Worm (Caenorhabditis elegans): Measurements from ENCODE around the gene lin-14.

lin-14 gene

ce11 chrX:11484027-11484426 lies 18.7 kb downstream of the lin-14 start:
- TF ChIP-seq unc-62 (GFP tag; optimal IDR thresholded peaks at IDR 0.05 in 1 of 2): peak in 1 of 2 experiments; percentile 77
- no peak for TF ChIP-seq unc-62 (tag; optimal IDR thresholded peaks at IDR 0.05)
- no peak for TF ChIP-seq hlh-30 (tag; optimal IDR thresholded peaks at IDR 0.05; ENCODE audit: insufficient read depth)
- peak; percentile 8 for TF ChIP-seq ama-1 (optimal IDR thresholded peaks at IDR 0.05)
- peak; percentile 86 for TF ChIP-seq aha-1 (tag)

DNA sequence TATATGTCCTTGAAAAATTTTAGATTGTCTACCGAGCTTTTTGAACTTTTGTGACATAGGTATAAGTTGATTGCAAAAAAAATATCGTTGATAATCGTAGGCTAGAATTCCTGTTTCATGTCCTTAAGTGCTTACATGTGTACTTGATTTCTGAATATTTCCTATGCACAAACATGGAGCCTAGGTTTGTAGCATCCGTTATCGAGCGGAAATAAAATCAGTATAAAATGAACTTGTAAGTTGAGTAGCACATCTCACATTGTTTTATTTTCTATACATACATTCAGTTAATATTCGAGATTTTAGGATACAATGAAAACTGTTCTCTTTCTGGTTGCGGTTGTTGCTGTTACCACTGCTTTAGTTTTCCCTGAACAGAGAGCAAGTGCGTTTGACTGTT lies 22.1 kb downstream of the lin-14 start, which contains the start of gene spp-9:
spp-9 (plus strand) TSS at position 301 of the 400 bp plus-strand sequence.
- TF ChIP-seq hmg-1.1 (GFP tag; IDR thresholded peaks at IDR 0.05) (no peak), pqm-1 (tag; optimal IDR thresholded peaks at IDR 0.05) (no peak), nhr-77 (tag; optimal IDR thresholded peaks at IDR 0.05) (no peak), gei-8 (GFP tag; optimal IDR thresholded peaks at IDR 0.05) (no peak), mxl-3 (GFP tag; optimal IDR thresholded peaks at IDR 0.05) (no peak), aha-1 (tag) (no peak), ceh-32 (tag; optimal IDR thresholded peaks at IDR 0.05; ENCODE audit: poor library complexity) (no peak), ceh-20 (GFP tag; IDR thresholded peaks at IDR 0.05) (no peak), Y5F2A.4 (GFP tag; optimal IDR thresholded peaks at IDR 0.05) (no peak), T26A8.4 (GFP tag; IDR thresholded peaks at IDR 0.05) (no peak), egl-27 (tag; optimal IDR thresholded peaks at IDR 0.05) (no peak), ama-1 (optimal IDR thresholded peaks at IDR 0.05) (no peak)

ce11 chrX:11489830-11490229 lies 24.5 kb downstream of the lin-14 start, which contains the start of gene spp-21:
spp-21 (plus strand) TSS chrX:11490130.
- no peak for TF ChIP-seq nhr-10 (tag; optimal IDR thresholded peaks at IDR 0.05)
- TF ChIP-seq vab-7 (GFP tag; IDR thresholded peaks at IDR 0.05): no peak

- TF ChIP-seq attf-4 (tag; optimal IDR thresholded peaks at IDR 0.05): no peak
- TF ChIP-seq unc-62 (GFP tag; optimal IDR thresholded peaks at IDR 0.05 in 1 of 2): peak in 1 of 2 experiments; percentile 93
- no peak for TF ChIP-seq unc-62 (tag; optimal IDR thresholded peaks at IDR 0.05)
Measured at ce11 chrX:11491835-11492234, 26.5 kb downstream of the lin-14 start.

DNA sequence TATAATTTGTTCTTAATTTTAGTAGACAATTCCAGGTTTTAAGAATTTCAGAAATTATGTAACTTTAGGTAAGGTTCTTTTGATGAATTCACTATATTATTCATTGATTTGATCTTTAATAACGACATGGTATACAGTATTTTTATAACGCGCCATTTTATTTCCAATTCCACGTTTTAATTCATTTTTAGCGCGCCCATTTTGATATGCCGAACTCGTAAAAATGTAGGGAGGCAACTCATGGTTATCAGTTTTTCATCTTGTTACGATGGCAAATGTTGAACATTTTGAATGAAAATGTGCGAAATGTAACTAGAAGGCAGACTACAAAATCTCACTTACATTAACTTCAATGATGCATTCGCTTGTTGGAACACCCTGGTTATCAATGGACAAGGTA lies 33.5 kb downstream of the lin-14 start:
- TF ChIP-seq dmd-6 (GFP tag; IDR thresholded peaks at IDR 0.05) (peak; percentile 27; the same call in 1 of the 2 replicates), php-3 (GFP tag; IDR thresholded peaks at IDR 0.05) (peak; percentile 84), sdz-12 (GFP tag; optimal IDR thresholded peaks at IDR 0.05) (no peak), zfp-3 (GFP tag; conservative IDR thresholded peaks at IDR 0.05) (no peak), ceh-62 (tag; optimal IDR thresholded peaks at IDR 0.05) (no peak), Y5F2A.4 (GFP tag; optimal IDR thresholded peaks at IDR 0.05) (no peak), ces-1 (GFP tag; optimal IDR thresholded peaks at IDR 0.05) (no peak), daf-12 (tag; optimal IDR thresholded peaks at IDR 0.05) (no peak), hlh-11 (tag; optimal IDR thresholded peaks at IDR 0.05) (peak; percentile 7), daf-16 (GFP tag; optimal IDR thresholded peaks at IDR 0.05) (no peak), daf-16 (tag; optimal IDR thresholded peaks at IDR 0.05) (peak; percentile 35), zip-11 (GFP tag; IDR thresholded peaks at IDR 0.05) (no peak), dve-1 (tag; optimal IDR thresholded peaks at IDR 0.05; ENCODE audit: insufficient read depth) (peak; percentile 45), nhr-77 (tag; optimal IDR thresholded peaks at IDR 0.05) (peak; percentile 1), pqm-1 (tag; optimal IDR thresholded peaks at IDR 0.05) (peak; percentile 77), fos-1 (tag; optimal IDR thresholded peaks at IDR 0.05) (no peak), nhr-28 (tag; optimal IDR thresholded peaks at IDR 0.05) (peak; percentile 88), zfp-2 (tag; optimal IDR thresholded peaks at IDR 0.05) (no peak), skn-1 (tag; optimal IDR thresholded peaks at IDR 0.05) (no peak), nhr-25 (tag; optimal IDR thresholded peaks at IDR 0.05; ENCODE audit: borderline replicate concordance, insufficient read depth) (no peak), ZK546.5 (tag; optimal IDR thresholded peaks at IDR 0.05) (no peak), pha-4 (GFP tag; IDR thresholded peaks at IDR 0.05) (no peak), pha-4 (tag; optimal IDR thresholded peaks at IDR 0.05) (no peak)

Data from whole organism, L4 larva.